Worm (Caenorhabditis elegans): ENCODE data around the gene sir-2.2.

The sir-2.2 gene

ce11 chrX:13290531-13290930, 37.3 kb upstream of the sir-2.2 start, which contains the start of gene R04D3.3:
Gene R04D3.3, minus strand, starts transcription at chrX:13290631.
- peak in 1 of 2 experiments; percentile 53 for TF ChIP-seq unc-62 (GFP tag; optimal IDR thresholded peaks at IDR 0.05 in 1 of 2)
- TF ChIP-seq unc-62 (tag; optimal IDR thresholded peaks at IDR 0.05): no peak
- TF ChIP-seq tag-97 (GFP tag; IDR thresholded peaks at IDR 0.05): no peak

- TF ChIP-seq daf-16 (GFP tag; optimal IDR thresholded peaks at IDR 0.05): no peak
- TF ChIP-seq daf-16 (tag; optimal IDR thresholded peaks at IDR 0.05): no peak
- TF ChIP-seq dmd-6 (GFP tag; IDR thresholded peaks at IDR 0.05): no peak
- no peak for TF ChIP-seq F37D6.2 (tag; optimal IDR thresholded peaks at IDR 0.05)
- TF ChIP-seq php-3 (GFP tag; IDR thresholded peaks at IDR 0.05): no peak
- TF ChIP-seq Y48G9A.11 (GFP tag; IDR thresholded peaks at IDR 0.05): no peak
- no peak for TF ChIP-seq nhr-102 (tag; optimal IDR thresholded peaks at IDR 0.05)
- no peak for TF ChIP-seq attf-4 (tag; optimal IDR thresholded peaks at IDR 0.05)
- TF ChIP-seq daf-12 (tag; optimal IDR thresholded peaks at IDR 0.05): no peak
- no peak for TF ChIP-seq arid-1 (GFP tag; conservative IDR thresholded peaks at IDR 0.05)
- no peak for TF ChIP-seq R02D3.7 (tag; optimal IDR thresholded peaks at IDR 0.05)
- TF ChIP-seq lin-29 (GFP tag; IDR thresholded peaks at IDR 0.05): no peak
- TF ChIP-seq ama-1 (optimal IDR thresholded peaks at IDR 0.05): no peak
- no peak for TF ChIP-seq fos-1 (tag; optimal IDR thresholded peaks at IDR 0.05)
These were observed 36.4 kb upstream of the sir-2.2 start, which contains the start of gene srd-38 for ce11 chrX:13291506-13291905. Gene srd-38, plus strand, starts transcription at chrX:13291806.

- no peak for TF ChIP-seq mep-1 (tag; optimal IDR thresholded peaks at IDR 0.05)
- TF ChIP-seq Y48G9A.11 (GFP tag; IDR thresholded peaks at IDR 0.05): no peak
- TF ChIP-seq lir-3 (tag; optimal IDR thresholded peaks at IDR 0.05): peak; percentile 5
- TF ChIP-seq gei-8 (GFP tag; optimal IDR thresholded peaks at IDR 0.05): no peak
- no peak for TF ChIP-seq dpl-1 (GFP tag; optimal IDR thresholded peaks at IDR 0.05)
- no peak for TF ChIP-seq skn-1 (tag; optimal IDR thresholded peaks at IDR 0.05)
- TF ChIP-seq daf-19 (GFP tag; conservative IDR thresholded peaks at IDR 0.05): no peak
- TF ChIP-seq sdz-12 (GFP tag; optimal IDR thresholded peaks at IDR 0.05): no peak
- TF ChIP-seq F49E8.2 (tag; optimal IDR thresholded peaks at IDR 0.05; ENCODE audit: borderline replicate concordance): no peak
- TF ChIP-seq unc-62 (GFP tag; optimal IDR thresholded peaks at IDR 0.05 in 1 of 2): no peak
- TF ChIP-seq unc-62 (tag; optimal IDR thresholded peaks at IDR 0.05): no peak
- TF ChIP-seq lim-7 (GFP tag; IDR thresholded peaks at IDR 0.05): peak; percentile 47; the same call in 1 of the 2 replicates
- no peak for TF ChIP-seq jun-1 (tag; optimal IDR thresholded peaks at IDR 0.05)
- TF ChIP-seq Y105C5A.15 (GFP tag; IDR thresholded peaks at IDR 0.05): no peak
- TF ChIP-seq lsy-2 (tag; optimal IDR thresholded peaks at IDR 0.05): no peak
- no peak for TF ChIP-seq zip-11 (GFP tag; IDR thresholded peaks at IDR 0.05)
- no peak for TF ChIP-seq mes-2 (tag; optimal IDR thresholded peaks at IDR 0.05; ENCODE audit: poor library complexity, severe bottlenecking)
- TF ChIP-seq lin-15B (tag; optimal IDR thresholded peaks at IDR 0.05): no peak
- no peak for TF ChIP-seq set-16 (GFP tag; IDR thresholded peaks at IDR 0.05)
- TF ChIP-seq daf-16 (GFP tag; optimal IDR thresholded peaks at IDR 0.05): peak in 1 of 2 experiments; percentile 54
- no peak for TF ChIP-seq daf-16 (tag; optimal IDR thresholded peaks at IDR 0.05)
- TF ChIP-seq dmd-8 (GFP tag; IDR thresholded peaks at IDR 0.05): no peak
- TF ChIP-seq vab-7 (GFP tag; IDR thresholded peaks at IDR 0.05): 0 out of 2 replicates have a peak, but pooled peaks have one; percentile 18
- TF ChIP-seq zag-1 (tag; optimal IDR thresholded peaks at IDR 0.05): no peak
- TF ChIP-seq snpc-1.2 (GFP tag; IDR thresholded peaks at IDR 0.05): no peak
- no peak for TF ChIP-seq ceh-20 (GFP tag; IDR thresholded peaks at IDR 0.05)
- 0 out of 2 replicates have a peak, but pooled peaks have one; percentile 54 for TF ChIP-seq F26F4.8 (GFP tag; conservative IDR thresholded peaks at IDR 0.05)
These were observed 34.8 kb upstream of the sir-2.2 start for ce11 chrX:13293023-13293422.
